Worm (Caenorhabditis elegans) whole organism, mixed stage, embryonic: ENCODE results near the gene Y62E10A.19.

Source experiments
- M03D4.4 ChIP-seq: sonication (generic microtip); optimal IDR thresholded peaks from 2 replicates; lab custom pipeline; 2017; ENCODE audit warnings: mild to moderate bottlenecking, missing genetic modification characterization, missing compliant biosample characterization
- blmp-1 ChIP-seq: fragments of 150-350 bp; optimal IDR thresholded peaks from 2 replicates; lab custom pipeline; 2014; ENCODE audit warnings: missing biosample characterization, missing genetic modification characterization
- ceh-39 ChIP-seq: fragments of 150-350 bp; optimal IDR thresholded peaks from 2 replicates; lab custom pipeline; 2014; ENCODE audit warnings: missing biosample characterization, missing genetic modification characterization
- ceh-43 ChIP-seq: fragments of 200-800 bp; sonication (Bioruptor generic); optimal IDR thresholded peaks from 2 replicates; lab custom pipeline; 2018; ENCODE audit warnings: mild to moderate bottlenecking, missing genetic modification characterization, moderate library complexity, missing compliant biosample characterization
- ceh-83 ChIP-seq: fragments of 200-800 bp; sonication (Bioruptor generic); optimal IDR thresholded peaks from 2 replicates; lab custom pipeline; 2018; ENCODE audit warnings: mild to moderate bottlenecking, missing genetic modification characterization, missing compliant biosample characterization
- ces-1 ChIP-seq: fragments of 150-350 bp; optimal IDR thresholded peaks from 2 replicates; lab custom pipeline; 2014; ENCODE audit warnings: missing biosample characterization, missing genetic modification reagents, missing genetic modification characterization
- cnd-1 ChIP-seq: fragments of 200-800 bp; sonication (Bioruptor generic); optimal IDR thresholded peaks from 2 replicates; lab custom pipeline; 2018; ENCODE audit warnings: mild to moderate bottlenecking, missing genetic modification characterization, missing compliant biosample characterization
- drap-1 ChIP-seq: fragments of 200-800 bp; sonication (Bioruptor generic); optimal IDR thresholded peaks from 3 replicates; lab custom pipeline; 2018; ENCODE audit warnings: mild to moderate bottlenecking, missing genetic modification characterization, missing compliant biosample characterization
- elt-1 ChIP-seq: sonication (generic microtip); optimal IDR thresholded peaks from 2 replicates; lab custom pipeline; 2017; ENCODE audit warnings: missing genetic modification characterization, mild to moderate bottlenecking, missing compliant biosample characterization, antibody characterized with exemption, moderate library complexity, borderline replicate concordance; ENCODE audit not compliant: insufficient read depth
- elt-3 ChIP-seq: fragments of 150-350 bp; optimal IDR thresholded peaks from 2 replicates; lab custom pipeline; 2014; ENCODE audit warnings: missing biosample characterization, missing genetic modification characterization
- flh-1 ChIP-seq: fragments of 200-800 bp; sonication (Bioruptor generic); optimal IDR thresholded peaks from 2 replicates; lab custom pipeline; 2018; ENCODE audit warnings: mild to moderate bottlenecking, missing genetic modification characterization, moderate library complexity, missing compliant biosample characterization
- ham-2 ChIP-seq: fragments of 200-800 bp; sonication (Bioruptor generic); optimal IDR thresholded peaks from 2 replicates; lab custom pipeline; 2018; ENCODE audit warnings: mild to moderate bottlenecking, missing genetic modification characterization, missing compliant biosample characterization
- hlh-1 ChIP-seq: fragments of 150-350 bp; optimal IDR thresholded peaks from 2 replicates; lab custom pipeline; 2014; ENCODE audit warnings: missing biosample characterization, missing genetic modification reagents, missing genetic modification characterization
- lin-13 ChIP-seq: fragments of 150-350 bp; optimal IDR thresholded peaks from 2 replicates; lab custom pipeline; 2014; ENCODE audit warnings: missing biosample characterization, missing genetic modification characterization
- lsy-2 ChIP-seq: fragments of 150-350 bp; optimal IDR thresholded peaks from 2 replicates; lab custom pipeline; 2014; ENCODE audit warnings: missing biosample characterization, missing genetic modification characterization
- mab-5 ChIP-seq: fragments of 150-350 bp; optimal IDR thresholded peaks from 2 replicates; lab custom pipeline; 2014; ENCODE audit warnings: missing biosample characterization, missing genetic modification characterization
- mep-1 ChIP-seq: fragments of 150-350 bp; optimal IDR thresholded peaks from 2 replicates; lab custom pipeline; 2017; ENCODE audit warnings: missing biosample characterization, missing genetic modification reagents, missing genetic modification characterization, inconsistent platforms
- mls-2 ChIP-seq: sonication (generic microtip); optimal IDR thresholded peaks from 2 replicates; lab custom pipeline; 2016; ENCODE audit warnings: mild to moderate bottlenecking, missing genetic modification characterization, moderate library complexity, missing compliant biosample characterization
- nhr-12 ChIP-seq: fragments of 150-350 bp; optimal IDR thresholded peaks from 2 replicates; lab custom pipeline; 2014; ENCODE audit warnings: missing biosample characterization, missing genetic modification characterization
- nhr-2 ChIP-seq: fragments of 150-350 bp; optimal IDR thresholded peaks from 2 replicates; lab custom pipeline; 2014; ENCODE audit warnings: missing biosample characterization, missing genetic modification characterization
- nhr-237 ChIP-seq: fragments of 150-350 bp; optimal IDR thresholded peaks from 2 replicates; lab custom pipeline; 2014; ENCODE audit warnings: missing biosample characterization, missing genetic modification characterization
- nhr-28 ChIP-seq: fragments of 150-350 bp; optimal IDR thresholded peaks from 2 replicates; lab custom pipeline; 2014; ENCODE audit warnings: missing biosample characterization, missing genetic modification characterization
- nhr-76 ChIP-seq: sonication (generic microtip); optimal IDR thresholded peaks from 2 replicates; lab custom pipeline; 2017; ENCODE audit warnings: missing biosample characterization, missing genetic modification characterization
- pha-4 ChIP-seq: fragments of 150-350 bp; optimal IDR thresholded peaks from 2 replicates; lab custom pipeline; 2018; ENCODE audit warnings: missing biosample characterization, missing genetic modification reagents, missing genetic modification characterization
- sem-2 ChIP-seq: fragments of 200-800 bp; sonication (Bioruptor generic); optimal IDR thresholded peaks from 2 replicates; lab custom pipeline; 2018; ENCODE audit warnings: mild to moderate bottlenecking, missing genetic modification characterization, missing compliant biosample characterization
- snpc-4 ChIP-seq: fragments of 150-350 bp; optimal IDR thresholded peaks from 2 replicates; lab custom pipeline; 2014; ENCODE audit warnings: missing biosample characterization, missing genetic modification characterization
- sptf-1 ChIP-seq: sonication (generic microtip); optimal IDR thresholded peaks from 2 replicates; lab custom pipeline; 2017; ENCODE audit warnings: mild to moderate bottlenecking, missing genetic modification characterization, moderate library complexity, missing compliant biosample characterization
- tbx-8 ChIP-seq: fragments of 200-800 bp; sonication (Bioruptor generic); optimal IDR thresholded peaks from 2 replicates; lab custom pipeline; 2018; ENCODE audit warnings: mild to moderate bottlenecking, missing genetic modification characterization, moderate library complexity, missing compliant biosample characterization
- unc-120 ChIP-seq: sonication (generic microtip); optimal IDR thresholded peaks from 2 replicates; lab custom pipeline; 2017; ENCODE audit warnings: missing genetic modification characterization, missing compliant biosample characterization; ENCODE audit not compliant: poor library complexity, severe bottlenecking
- unc-62 ChIP-seq: fragments of 150-350 bp; optimal IDR thresholded peaks from 2 replicates; lab custom pipeline; 2014; ENCODE audit warnings: missing biosample characterization, missing genetic modification reagents, missing genetic modification characterization

Y62E10A.19 gene

DNA sequence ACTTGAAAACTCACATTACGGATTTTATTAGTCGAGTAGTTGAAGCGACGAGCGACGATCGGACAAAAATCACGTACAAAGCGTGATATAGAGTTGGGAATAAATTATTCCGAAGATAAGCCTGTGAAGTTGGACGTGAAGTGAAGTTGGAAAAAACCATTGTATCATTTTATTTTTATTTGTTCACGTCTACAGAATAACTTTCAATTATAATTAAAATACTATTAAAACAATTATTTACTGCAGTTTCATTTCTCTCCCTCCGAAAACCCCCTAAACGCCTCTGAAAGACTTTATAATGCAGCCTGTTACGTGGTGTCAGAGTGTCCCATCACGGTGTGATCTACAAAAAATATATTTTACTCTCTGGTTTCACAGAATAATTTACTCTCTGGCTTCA is 48.0 kb downstream of the Y62E10A.19 start, which contains the start of gene Y62E10A.3:
TSS of gene Y62E10A.3 (minus strand) at position 101 of the 400 bp plus-strand sequence.
- no peak for TF ChIP-seq ces-1
- no peak for TF ChIP-seq elt-1 (tag; lab: Kevin White, UChicago)
- no peak for TF ChIP-seq nhr-12 (tag; lab: Kevin White, UChicago)
- no peak for TF ChIP-seq lsy-2 (tag; lab: Kevin White, UChicago)
- no peak for TF ChIP-seq tbx-8 (GFP tag; lab: Kevin White, UChicago)
- no peak for TF ChIP-seq nhr-2 (tag; lab: Kevin White, UChicago)
- TF ChIP-seq elt-3 = no peak
- TF ChIP-seq mab-5 (tag; lab: Kevin White, UChicago) = no peak
- no peak for TF ChIP-seq sem-2 (GFP tag; lab: Kevin White, UChicago)
- TF ChIP-seq ceh-39 = no peak
- no peak for TF ChIP-seq ham-2 (GFP tag; lab: Kevin White, UChicago)
- TF ChIP-seq flh-1 = no peak
- TF ChIP-seq sptf-1 (tag; lab: Kevin White, UChicago) = no peak
- no peak for TF ChIP-seq pha-4

DNA sequence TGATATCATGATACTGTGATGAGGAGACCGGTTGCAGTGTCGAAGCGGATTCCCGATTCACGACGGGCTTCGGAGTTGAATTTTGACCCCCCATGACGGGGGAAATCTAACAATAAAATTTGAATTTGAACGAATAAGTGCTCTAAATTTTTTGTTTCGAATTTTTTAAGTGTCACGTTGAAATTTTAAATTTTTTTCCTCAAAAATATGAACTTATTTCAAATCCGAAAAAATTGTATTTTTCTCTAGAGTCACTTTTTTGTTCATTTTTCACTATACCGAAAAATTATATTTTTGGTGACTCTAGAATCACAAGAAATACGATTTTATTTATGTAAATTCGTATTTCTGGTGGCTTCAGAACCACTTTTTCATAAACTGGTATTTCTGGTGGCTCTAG is 49.6 kb downstream of the Y62E10A.19 start, which contains the start of gene W02A2.8:
TSS of gene W02A2.8 (minus strand) at position 101 of the 400 bp plus-strand sequence.
- TF ChIP-seq lin-13 = no peak
- TF ChIP-seq elt-1 (tag; lab: Kevin White, UChicago) = no peak
- TF ChIP-seq lsy-2 (tag; lab: Kevin White, UChicago) = no peak
- no peak for TF ChIP-seq ceh-43 (GFP tag; lab: Kevin White, UChicago)
- no peak for TF ChIP-seq elt-3
- no peak for TF ChIP-seq ceh-83
- no peak for TF ChIP-seq nhr-12 (tag; lab: Kevin White, UChicago)
- TF ChIP-seq sptf-1 (tag; lab: Kevin White, UChicago) = no peak
- TF ChIP-seq M03D4.4 (tag; lab: Kevin White, UChicago) = no peak
- TF ChIP-seq flh-1 = no peak
- TF ChIP-seq unc-120 (tag; lab: Kevin White, UChicago) = no peak
- no peak for TF ChIP-seq blmp-1 (tag; lab: Kevin White, UChicago)
- no peak for TF ChIP-seq mls-2
- TF ChIP-seq nhr-28 (tag; lab: Kevin White, UChicago) = no peak
- TF ChIP-seq pha-4 = no peak
- no peak for TF ChIP-seq nhr-76 (tag; lab: Kevin White, UChicago)
- no peak for TF ChIP-seq unc-62 (GFP tag; lab: Kevin White, UChicago)
- TF ChIP-seq ceh-39 = no peak
- no peak for TF ChIP-seq sem-2 (GFP tag; lab: Kevin White, UChicago)

DNA sequence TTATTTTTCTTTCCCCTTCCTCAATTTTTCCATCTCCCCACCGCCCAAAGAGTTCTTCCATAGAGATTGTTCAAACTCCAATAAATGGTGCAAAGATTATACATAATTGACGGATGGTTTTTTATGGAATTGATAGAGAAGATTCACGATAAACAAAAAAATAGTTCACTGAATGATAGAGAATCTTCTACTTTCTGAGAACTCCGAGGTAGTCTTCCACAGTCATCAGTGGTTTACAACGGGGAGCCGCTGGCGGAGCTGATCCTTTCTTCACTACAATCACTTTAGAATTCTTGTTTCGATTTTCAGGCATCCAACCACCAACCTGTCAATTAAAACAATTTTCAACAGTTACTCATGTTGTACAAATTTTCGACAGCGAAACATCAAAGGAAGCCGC is 52.1 kb downstream of the Y62E10A.19 start:
- TF ChIP-seq ceh-43 (GFP tag; lab: Kevin White, UChicago) (no peak), snpc-4 (tag; lab: Kevin White, UChicago) (no peak), elt-3 (no peak), drap-1 (GFP tag; lab: Kevin White, UChicago) (no peak), lin-13 (no peak), tbx-8 (GFP tag; lab: Kevin White, UChicago) (no peak), unc-120 (tag; lab: Kevin White, UChicago) (no peak), blmp-1 (tag; lab: Kevin White, UChicago) (no peak), lsy-2 (tag; lab: Kevin White, UChicago) (no peak), pha-4 (no peak), mep-1 (tag; lab: Kevin White, UChicago) (no peak), hlh-1 (tag; lab: Kevin White, UChicago) (no peak), mls-2 (no peak), sptf-1 (tag; lab: Kevin White, UChicago) (no peak)
- TF ChIP-seq, all 35 proteins: peak for 0

DNA sequence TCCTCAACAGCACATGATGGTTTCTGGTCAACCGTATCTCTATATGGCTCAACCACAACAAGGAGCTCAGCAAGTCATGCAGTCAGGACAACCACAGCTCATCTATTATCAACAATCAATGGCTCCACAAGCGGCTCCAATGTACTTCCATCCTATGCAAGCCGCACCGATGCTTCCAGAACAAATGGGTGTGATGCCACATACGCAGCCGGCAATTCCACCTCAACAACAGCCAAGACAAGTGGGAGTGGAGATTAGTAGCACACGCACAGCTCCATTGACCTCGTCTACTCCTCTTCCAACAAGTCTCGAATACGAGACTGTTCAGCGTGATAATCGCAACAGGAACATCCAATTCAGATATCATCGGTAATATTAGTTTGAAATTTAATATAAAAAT is 54.1 kb downstream of the Y62E10A.19 start:
- TF ChIP-seq cnd-1 (no peak), elt-3 (no peak), pha-4 (no peak), hlh-1 (tag; lab: Kevin White, UChicago) (no peak), nhr-12 (tag; lab: Kevin White, UChicago) (no peak), mls-2 (no peak), unc-120 (tag; lab: Kevin White, UChicago) (no peak), blmp-1 (tag; lab: Kevin White, UChicago) (no peak), ces-1 (no peak), ham-2 (GFP tag; lab: Kevin White, UChicago) (no peak), sem-2 (GFP tag; lab: Kevin White, UChicago) (no peak), tbx-8 (GFP tag; lab: Kevin White, UChicago) (no peak), sptf-1 (tag; lab: Kevin White, UChicago) (no peak), mep-1 (tag; lab: Kevin White, UChicago) (no peak), nhr-237 (tag; lab: Kevin White, UChicago) (no peak), ceh-83 (no peak)
